Worm (Caenorhabditis elegans) whole organism, L1 larva: ENCODE results near the gene ivns-1.
A peak's percentile ranks its signal among the peaks of the same experiment; 100 is the strongest.

Experiments
- aly-2 ChIP-seq: fragments of 150-350 bp; optimal IDR thresholded peaks from 2 replicates; lab custom pipeline; 2014; ENCODE audit warnings: missing biosample characterization, missing genetic modification characterization
- ama-1 ChIP-seq: fragments of 150-350 bp; optimal IDR thresholded peaks from 2 replicates; lab custom pipeline; 2014
- ces-1 ChIP-seq: fragments of 150-350 bp; optimal IDR thresholded peaks from 2 replicates; lab custom pipeline; 2014; ENCODE audit warnings: missing biosample characterization, missing genetic modification reagents, missing genetic modification characterization
- irx-1 ChIP-seq: sonication (generic microtip); optimal IDR thresholded peaks from 2 replicates; lab custom pipeline; 2016; ENCODE audit warnings: missing genetic modification characterization, missing compliant biosample characterization
- lin-39 ChIP-seq: fragments of 150-350 bp; optimal IDR thresholded peaks from 2 replicates; lab custom pipeline; 2014; ENCODE audit warnings: missing biosample characterization, missing genetic modification reagents, missing genetic modification characterization
- lir-3 ChIP-seq: sonication (generic microtip); optimal IDR thresholded peaks from 2 replicates; lab custom pipeline; 2016; ENCODE audit warnings: mild to moderate bottlenecking, missing genetic modification characterization, moderate library complexity, missing compliant biosample characterization; ENCODE audit not compliant: poor library complexity
- nhr-19 ChIP-seq: fragments of 200-800 bp; sonication (Bioruptor generic); conservative IDR thresholded peaks from 2 replicates; pipeline ENCODE4 v1.3.6; 2022; ENCODE audit warnings: missing genetic modification characterization, missing compliant biosample characterization
- pag-3 ChIP-seq: sonication (generic microtip); optimal IDR thresholded peaks from 2 replicates; lab custom pipeline; 2017; ENCODE audit warnings: missing genetic modification characterization, mild to moderate bottlenecking, missing compliant biosample characterization, antibody characterized with exemption, borderline replicate concordance; ENCODE audit not compliant: insufficient read depth
- pqm-1 ChIP-seq: sonication (generic microtip); optimal IDR thresholded peaks from 3 replicates; lab custom pipeline; 2017; ENCODE audit warnings: missing biosample characterization, missing genetic modification characterization
- skn-1 ChIP-seq: fragments of 150-350 bp; optimal IDR thresholded peaks from 2 replicates; lab custom pipeline; 2014; ENCODE audit warnings: missing biosample characterization, missing genetic modification characterization
- zag-1 ChIP-seq: fragments of 150-350 bp; optimal IDR thresholded peaks from 2 replicates; lab custom pipeline; 2014; ENCODE audit warnings: missing biosample characterization, missing genetic modification characterization
- ztf-11 ChIP-seq, 2 experiments: sonication (generic microtip); optimal IDR thresholded peaks; 2 replicates each; lab custom pipeline; 2016 to 2017; ENCODE audit warnings: missing genetic modification characterization in 2 of 2, missing biosample characterization in 1 of 2, missing compliant biosample characterization in 1 of 2

- no peak for TF ChIP-seq aly-2 (tag; lab: Kevin White, UChicago)
- peak; percentile 38 for TF ChIP-seq lir-3 (tag; lab: Kevin White, UChicago)
- peak; percentile 39 for TF ChIP-seq skn-1 (tag; lab: Kevin White, UChicago)
- no peak for TF ChIP-seq zag-1
- no peak for TF ChIP-seq ces-1 (GFP tag; lab: Kevin White, UChicago)
- no peak for TF ChIP-seq ama-1 (lab: Kevin White, UChicago)
- no peak for TF ChIP-seq pqm-1 (tag; lab: Kevin White, UChicago)
- TF ChIP-seq ztf-11 (tag; optimal IDR thresholded peaks at IDR 0.05; lab: Kevin White, UChicago) = peak in 1 of 2 experiments; percentile 21
- TF ChIP-seq pag-3 (tag; lab: Kevin White, UChicago) = no peak
- no peak for TF ChIP-seq irx-1 (tag; lab: Kevin White, UChicago)
- no peak for TF ChIP-seq lin-39
- TF ChIP-seq nhr-19 (GFP tag; lab: Robert Waterston, UW) = peak; percentile 50
Observed at ce11 chrX:12661091-12661526, 27.0 kb upstream of the ivns-1 start.
